Worm (Caenorhabditis elegans): ENCODE data around the gene grl-3.

DNA sequence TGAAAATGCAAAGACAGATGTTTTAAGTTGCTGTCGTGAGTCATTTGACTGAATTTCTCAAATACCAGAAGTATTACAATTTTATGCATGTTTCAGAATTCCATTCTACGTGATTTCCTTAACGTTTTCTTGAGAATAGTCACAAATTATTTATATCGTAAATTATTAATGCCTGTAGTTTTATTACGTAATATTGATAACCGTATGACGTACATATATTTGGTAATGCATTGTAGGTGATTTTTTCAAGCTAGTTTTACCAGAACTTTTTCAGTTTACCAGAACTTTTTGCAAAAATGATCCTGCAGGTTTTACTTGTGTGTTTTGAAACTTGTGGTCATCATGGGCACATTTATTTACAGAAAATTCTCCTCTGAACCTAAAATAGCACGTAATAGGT lies 37.4 kb upstream of the grl-3 start:
- TF ChIP-seq hnd-1 (tag; optimal IDR thresholded peaks at IDR 0.05): no peak
- no peak for TF ChIP-seq ama-1 (optimal IDR thresholded peaks at IDR 0.05)
- TF ChIP-seq sea-1 (GFP tag; conservative IDR thresholded peaks at IDR 0.05): no peak
- TF ChIP-seq tbx-37 (GFP tag; conservative IDR thresholded peaks at IDR 0.05): no peak

Data from whole organism, early embryonic.